Fruit fly (Drosophila melanogaster): ENCODE results near the gene Tudor-SN.

The Tudor-SN gene

DNA sequence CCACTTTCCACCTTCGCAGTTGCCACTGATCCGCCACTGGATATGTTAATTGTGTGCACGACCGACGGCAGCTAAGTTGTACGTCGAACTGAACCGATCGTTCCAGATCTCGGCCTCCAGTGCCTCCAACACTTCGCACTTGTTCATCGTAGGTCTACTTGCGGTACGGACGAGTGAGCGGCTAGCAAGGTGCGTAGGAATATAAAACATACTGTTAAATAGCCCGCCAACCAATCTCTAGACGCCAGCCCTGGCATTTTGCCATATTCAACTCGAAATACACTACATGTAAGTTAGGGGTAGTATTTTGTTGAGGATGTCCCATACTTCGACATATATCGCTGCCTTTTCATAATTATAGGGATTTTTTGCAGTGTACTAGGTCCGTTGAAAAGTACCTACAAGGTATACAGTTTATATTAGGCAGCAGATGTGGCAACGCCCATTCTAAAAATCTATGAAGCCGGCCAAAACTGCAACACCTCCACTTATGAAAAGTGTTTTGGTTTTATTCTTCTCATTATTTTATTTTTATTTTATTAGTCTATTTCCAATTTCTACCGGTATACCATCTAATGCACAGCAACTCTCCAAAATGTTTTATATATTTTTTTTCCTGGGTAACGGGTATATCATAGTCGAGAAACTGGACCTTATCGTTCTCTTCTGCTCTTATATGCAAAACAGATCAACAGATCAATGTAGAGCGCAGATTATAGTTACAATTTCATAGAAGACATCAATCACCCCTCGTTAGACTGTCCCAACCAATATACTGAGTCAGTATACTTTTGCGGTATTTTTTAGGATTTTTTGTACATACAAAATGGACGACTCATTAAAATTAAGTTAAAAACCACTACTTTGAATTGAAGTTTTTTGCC, 40.9 kb downstream of the Tudor-SN start, which contains the start of the genes pyx and CG33229 (continued):
- TF ChIP-seq tll (GFP tag; optimal IDR thresholded peaks at IDR 0.05) (no peak), Med (GFP tag) (peak; percentile 95), B-H2 (GFP tag; optimal IDR thresholded peaks at IDR 0.05) (peak; percentile 93), CG17186 (GFP tag; optimal IDR thresholded peaks at IDR 0.05) (peak; percentile 37), usp (GFP tag; optimal IDR thresholded peaks at IDR 0.05) (no peak), CG2678 (tag; optimal IDR thresholded peaks at IDR 0.05) (peak; percentile 92), CG6254 (GFP tag; optimal IDR thresholded peaks at IDR 0.05) (peak; percentile 33), wdn (GFP tag; IDR thresholded peaks at IDR 0.05) (peak; percentile 75), ERR (GFP tag; optimal IDR thresholded peaks at IDR 0.05) (no peak), Dfd (GFP tag; optimal IDR thresholded peaks at IDR 0.05) (no peak), gem (tag; optimal IDR thresholded peaks at IDR 0.05) (peak; percentile 91), h (optimal IDR thresholded peaks at IDR 0.05) (no peak), onecut (GFP tag; IDR thresholded peaks at IDR 0.05) (peak; percentile 49), prd (optimal IDR thresholded peaks at IDR 0.05) (no peak), prd (GFP tag; IDR thresholded peaks at IDR 0.05) (peak; percentile 83), Sry-β (GFP tag; optimal IDR thresholded peaks at IDR 0.05) (no peak), CG17802 (tag; optimal IDR thresholded peaks at IDR 0.05) (peak; percentile 35), C15 (GFP tag; IDR thresholded peaks at IDR 0.05) (peak; percentile 66; the same call in 1 of the 3 replicates), eyg (GFP tag; optimal IDR thresholded peaks at IDR 0.05) (peak; percentile 48), CG31224 (GFP tag; IDR thresholded peaks at IDR 0.05) (peak; percentile 79), Usf (GFP tag; optimal IDR thresholded peaks at IDR 0.05) (peak; percentile 86), tup (GFP tag; optimal IDR thresholded peaks at IDR 0.05) (peak; percentile 65), vfl (GFP tag; optimal IDR thresholded peaks at IDR 0.05) (peak; percentile 85), CG11695 (GFP tag; IDR thresholded peaks at IDR 0.05) (peak; percentile 69; the same call in 1 of the 3 replicates), Hr78 (GFP tag; optimal IDR thresholded peaks at IDR 0.05) (peak in 1 of 2 experiments; percentile 40), CG12071 (GFP tag; optimal IDR thresholded peaks at IDR 0.05) (peak; percentile 70), CG16813 (GFP tag; IDR thresholded peaks at IDR 0.05; ENCODE audit: partially characterized antibody) (no peak), HLH3B (GFP tag; IDR thresholded peaks at IDR 0.05) (peak; percentile 77; the same call in 1 of the 2 replicates), CG7357 (GFP tag; IDR thresholded peaks at IDR 0.05) (peak; percentile 77), fd96Cb (tag; optimal IDR thresholded peaks at IDR 0.05) (peak; percentile 81), CG3407 (GFP tag; optimal IDR thresholded peaks at IDR 0.05) (peak; percentile 58), ab (GFP tag; optimal IDR thresholded peaks at IDR 0.05) (peak; percentile 75), kah (GFP tag; optimal IDR thresholded peaks at IDR 0.05) (peak; percentile 39), Dek (tag; optimal IDR thresholded peaks at IDR 0.05) (peak; percentile 92), CG15514 (GFP tag; optimal IDR thresholded peaks at IDR 0.05) (peak; percentile 65), tio (GFP tag; optimal IDR thresholded peaks at IDR 0.05) (peak; percentile 90)

DNA sequence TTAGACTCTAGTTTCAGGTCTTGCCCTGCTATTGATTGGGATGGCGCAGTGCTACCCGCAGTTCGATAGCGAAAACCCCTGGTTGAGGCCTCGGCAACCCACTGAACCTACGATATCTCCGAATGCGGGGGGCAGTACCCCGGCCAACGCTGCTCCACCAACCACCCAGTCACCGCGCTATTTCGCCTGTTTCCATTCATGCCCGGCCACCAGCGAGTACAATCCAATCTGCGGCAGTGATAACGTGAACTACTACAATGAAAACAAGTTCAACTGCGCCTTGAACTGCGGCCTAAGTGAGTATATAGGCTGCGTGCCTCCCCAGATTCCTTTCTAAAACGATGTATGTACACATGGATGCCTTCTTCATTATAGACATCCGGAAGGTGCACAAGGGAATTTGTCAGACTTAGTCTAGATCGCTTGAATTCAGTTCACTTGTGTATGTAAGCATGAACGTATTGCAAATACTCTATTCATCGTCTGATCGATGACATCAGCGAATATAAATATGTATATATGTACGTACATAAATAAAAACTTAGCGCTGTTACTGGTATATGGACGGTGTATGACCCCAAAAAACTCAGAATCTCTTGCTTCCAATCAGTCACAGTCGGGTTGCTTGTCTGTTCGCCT, 46.6 kb downstream of the Tudor-SN start, which contains the start of gene CG13877:
Gene CG13877 (plus strand): TSS at position 589 of the 639 bp plus-strand sequence.
- TF ChIP-seq CG2129 (GFP tag; IDR thresholded peaks at IDR 0.05; ENCODE audit: partially characterized antibody) (no peak), CG2199 (GFP tag; IDR thresholded peaks at IDR 0.05) (no peak), pum (GFP tag; optimal IDR thresholded peaks at IDR 0.05) (no peak), cato (GFP tag; optimal IDR thresholded peaks at IDR 0.05; ENCODE audit: borderline replicate concordance) (no peak), CG10366 (GFP tag; IDR thresholded peaks at IDR 0.05) (no peak), Atf-2 (GFP tag; optimal IDR thresholded peaks at IDR 0.05) (no peak), seq (GFP tag; IDR thresholded peaks at IDR 0.05) (no peak), Med (GFP tag) (peak; percentile 6), CG15479 (GFP tag; optimal IDR thresholded peaks at IDR 0.05) (no peak), CG9727 (GFP tag; optimal IDR thresholded peaks at IDR 0.05) (no peak), Opbp (GFP tag; IDR thresholded peaks at IDR 0.05; ENCODE audit: partially characterized antibody) (no peak), CG14441 (GFP tag; IDR thresholded peaks at IDR 0.05) (no peak), Hr51 (GFP tag; optimal IDR thresholded peaks at IDR 0.05) (no peak), Doc2 (GFP tag; IDR thresholded peaks at IDR 0.05) (no peak)
